In the genomic region with DNA sequence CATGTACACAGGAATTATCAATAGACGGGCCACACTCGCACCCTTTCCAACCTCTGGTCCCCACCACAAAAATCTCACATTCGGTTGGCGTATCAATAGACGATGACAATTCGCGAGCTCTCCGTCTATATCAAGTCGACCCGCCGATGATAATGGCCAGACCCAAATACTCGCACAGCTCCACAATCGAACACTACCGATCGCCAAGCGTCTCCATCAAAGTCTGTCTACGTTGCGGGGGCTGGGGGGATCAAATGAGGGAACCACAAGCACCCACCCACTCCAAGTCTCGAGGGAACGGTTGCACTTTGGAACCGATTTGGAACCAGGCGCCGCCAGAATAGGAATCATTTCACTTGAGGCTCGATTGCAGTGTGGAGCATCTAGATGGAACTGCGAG, we compare ENCODE assay signal across 5 fruit fly cellular contexts.
TF ChIP-seq lines count a peak whose summit lies in the region.

No protein-coding gene starts in this region.

- TF ChIP-seq CTCF in whole organism, embryonic (GFP tag; optimal IDR thresholded peaks at IDR 0.05; lab: Kevin White, UChicago): no peak

TF ChIP-seq in whole organism, adult, 20 proteins besides CTCF, POLR2A, EP300 and RAD21 (continues in another document):
- TF ChIP-seq toe (GFP tag; optimal IDR thresholded peaks at IDR 0.05; lab: Kevin White, UChicago): peak; percentile 0
- peak; percentile 88 for TF ChIP-seq cic (GFP tag; optimal IDR thresholded peaks at IDR 0.05; lab: Kevin White, UChicago)
- TF ChIP-seq tj (GFP tag; optimal IDR thresholded peaks at IDR 0.05; lab: Kevin White, UChicago): no peak
- no peak for TF ChIP-seq cnc (optimal IDR thresholded peaks at IDR 0.05; lab: Kevin White, UChicago)
- TF ChIP-seq Hr96 (GFP tag; optimal IDR thresholded peaks at IDR 0.05; lab: Kevin White, UChicago): peak; percentile 26
- TF ChIP-seq bab1 (GFP tag; optimal IDR thresholded peaks at IDR 0.05; lab: Kevin White, UChicago): no peak
- no peak for TF ChIP-seq CG33017 (tag; optimal IDR thresholded peaks at IDR 0.05; lab: Kevin White, UChicago)
- TF ChIP-seq Mnt (GFP tag; optimal IDR thresholded peaks at IDR 0.05; lab: Kevin White, UChicago): peak; percentile 61
- no peak for TF ChIP-seq Clk (GFP tag; optimal IDR thresholded peaks at IDR 0.05; lab: Kevin White, UChicago)
- TF ChIP-seq CG7045 (GFP tag; optimal IDR thresholded peaks at IDR 0.05; lab: Kevin White, UChicago): no peak
- no peak for TF ChIP-seq CG7101 (tag; optimal IDR thresholded peaks at IDR 0.05; lab: Kevin White, UChicago)
- TF ChIP-seq CG1620 (GFP tag; optimal IDR thresholded peaks at IDR 0.05; lab: Kevin White, UChicago): no peak
- no peak for TF ChIP-seq ovo (GFP tag; optimal IDR thresholded peaks at IDR 0.05; lab: Kevin White, UChicago)
- no peak for TF ChIP-seq pad (GFP tag; optimal IDR thresholded peaks at IDR 0.05; lab: Kevin White, UChicago)
- TF ChIP-seq CG11617 (GFP tag; optimal IDR thresholded peaks at IDR 0.05; lab: Kevin White, UChicago): no peak
- TF ChIP-seq CG5204 (GFP tag; optimal IDR thresholded peaks at IDR 0.05; lab: Kevin White, UChicago): no peak
- no peak for TF ChIP-seq Crg-1 (GFP tag; optimal IDR thresholded peaks at IDR 0.05; lab: Kevin White, UChicago)
- TF ChIP-seq kay (GFP tag; lab: Kevin White, UChicago; ENCODE audit: borderline replicate concordance): peak; percentile 82

TF ChIP-seq in whole organism, embryonic, 481 proteins besides CTCF, POLR2A, EP300 and RAD21 (continues in another document):
- TF ChIP-seq Neu2 (GFP tag; optimal IDR thresholded peaks at IDR 0.05; lab: Kevin White, UChicago; ENCODE audit: borderline replicate concordance) (no peak), grn (GFP tag; optimal IDR thresholded peaks at IDR 0.05; lab: Kevin White, UChicago) (peak; percentile 33), CG34376 (GFP tag; optimal IDR thresholded peaks at IDR 0.05; lab: Kevin White, UChicago) (peak; percentile 70), NFAT (GFP tag; IDR thresholded peaks at IDR 0.05; lab: Robert Waterston, UW) (0 out of 2 replicates have a peak, but pooled peaks have one; percentile 20), zen2 (GFP tag; IDR thresholded peaks at IDR 0.05; lab: Robert Waterston, UW; ENCODE audit: partially characterized antibody) (no peak), Drgx (GFP tag; IDR thresholded peaks at IDR 0.05; lab: Robert Waterston, UW) (peak; percentile 35; the same call in 1 of the 2 replicates), CG17359 (tag; optimal IDR thresholded peaks at IDR 0.05; lab: Kevin White, UChicago) (no peak), CG10543 (GFP tag; optimal IDR thresholded peaks at IDR 0.05; lab: Kevin White, UChicago) (peak; percentile 24), Hey (tag; optimal IDR thresholded peaks at IDR 0.05; lab: Kevin White, UChicago) (no peak), CG11695 (GFP tag; IDR thresholded peaks at IDR 0.05; lab: Robert Waterston, UW) (no peak), Oli (tag; optimal IDR thresholded peaks at IDR 0.05; lab: Kevin White, UChicago) (no peak), crol (GFP tag; IDR thresholded peaks at IDR 0.05; lab: Robert Waterston, UW) (peak; percentile 73), Deaf1 (tag; optimal IDR thresholded peaks at IDR 0.05; lab: Kevin White, UChicago) (peak; percentile 58), dm (GFP tag; optimal IDR thresholded peaks at IDR 0.05; lab: Kevin White, UChicago) (no peak), ci (GFP tag; IDR thresholded peaks at IDR 0.05; lab: Robert Waterston, UW) (0 out of 3 replicates have a peak, but pooled peaks have one; percentile 17), Med (GFP tag; lab: Kevin White, UChicago) (peak; percentile 63), CG9437 (GFP tag; optimal IDR thresholded peaks at IDR 0.05; lab: Kevin White, UChicago) (no peak)

TF ChIP-seq in whole organism, prepupa, 60 proteins besides CTCF, POLR2A, EP300 and RAD21 (continues in another document):
- no peak for TF ChIP-seq vri (GFP tag; optimal IDR thresholded peaks at IDR 0.05; lab: Kevin White, UChicago)
- TF ChIP-seq eg (GFP tag; IDR thresholded peaks at IDR 0.05; lab: Robert Waterston, UW): peak; percentile 57; the same call in 2 of the 3 replicates
- no peak for TF ChIP-seq OdsH (GFP tag; optimal IDR thresholded peaks at IDR 0.05; lab: Kevin White, UChicago)
- TF ChIP-seq svp (GFP tag; lab: Kevin White, UChicago): peak; percentile 83
- TF ChIP-seq fd85E (GFP tag; optimal IDR thresholded peaks at IDR 0.05; lab: Kevin White, UChicago): no peak
- TF ChIP-seq CG15336 (GFP tag; IDR thresholded peaks at IDR 0.05; lab: Robert Waterston, UW): peak; percentile 44; the same call in 1 of the 2 replicates
- peak; percentile 70 for TF ChIP-seq CG6276 (GFP tag; optimal IDR thresholded peaks at IDR 0.05; lab: Kevin White, UChicago)
- TF ChIP-seq CG8119 (GFP tag; IDR thresholded peaks at IDR 0.05; lab: Robert Waterston, UW): 0 out of 3 replicates have a peak, but pooled peaks have one; percentile 33
- no peak for TF ChIP-seq acj6 (GFP tag; optimal IDR thresholded peaks at IDR 0.05; lab: Kevin White, UChicago)
- 0 out of 3 replicates have a peak, but pooled peaks have one; percentile 16 for TF ChIP-seq CG6163 (GFP tag; IDR thresholded peaks at IDR 0.05; lab: Robert Waterston, UW)
- TF ChIP-seq dac (GFP tag; optimal IDR thresholded peaks at IDR 0.05; lab: Kevin White, UChicago): peak; percentile 6
- TF ChIP-seq Gug (GFP tag; IDR thresholded peaks at IDR 0.05; lab: Robert Waterston, UW): no peak
- TF ChIP-seq Lpt (GFP tag; optimal IDR thresholded peaks at IDR 0.05; lab: Kevin White, UChicago): peak; percentile 33
- TF ChIP-seq CG6808 (GFP tag; optimal IDR thresholded peaks at IDR 0.05; lab: Kevin White, UChicago): no peak
- peak; percentile 50 for TF ChIP-seq CG16779 (tag; optimal IDR thresholded peaks at IDR 0.05; lab: Kevin White, UChicago)
- TF ChIP-seq CG3919 (GFP tag; optimal IDR thresholded peaks at IDR 0.05; lab: Kevin White, UChicago): no peak
- TF ChIP-seq CG1621 (tag; optimal IDR thresholded peaks at IDR 0.05; lab: Kevin White, UChicago): no peak
- TF ChIP-seq CG34406 (GFP tag; optimal IDR thresholded peaks at IDR 0.05; lab: Kevin White, UChicago): no peak

TF ChIP-seq in whole organism, pupa, 21 proteins besides CTCF, POLR2A, EP300 and RAD21:
- TF ChIP-seq CG12605 (GFP tag; IDR thresholded peaks at IDR 0.05; lab: Robert Waterston, UW) (peak; percentile 62), CG34367 (tag; optimal IDR thresholded peaks at IDR 0.05; lab: Kevin White, UChicago) (no peak), CG13204 (GFP tag; optimal IDR thresholded peaks at IDR 0.05; lab: Kevin White, UChicago) (no peak), Ets98B (GFP tag; IDR thresholded peaks at IDR 0.05; lab: Robert Waterston, UW) (peak; percentile 42), CG4496 (GFP tag; IDR thresholded peaks at IDR 0.05; lab: Robert Waterston, UW) (peak; percentile 43; the same call in 1 of the 3 replicates), fd96Ca (GFP tag; IDR thresholded peaks at IDR 0.05; lab: Robert Waterston, UW) (peak; percentile 56; the same call in 2 of the 3 replicates), CG32121 (GFP tag; IDR thresholded peaks at IDR 0.05; lab: Robert Waterston, UW) (peak; percentile 64), CG8301 (tag; optimal IDR thresholded peaks at IDR 0.05; lab: Kevin White, UChicago) (no peak), gl (tag; optimal IDR thresholded peaks at IDR 0.05; lab: Kevin White, UChicago) (no peak), CG8159 (tag; optimal IDR thresholded peaks at IDR 0.05; lab: Kevin White, UChicago) (no peak)

TF ChIP-seq in whole organism, wandering third instar larva, 38 proteins besides CTCF, POLR2A, EP300 and RAD21:
- TF ChIP-seq Hnf4 (GFP tag; optimal IDR thresholded peaks at IDR 0.05; lab: Kevin White, UChicago): peak; percentile 83
- peak; percentile 20 for TF ChIP-seq h (GFP tag; optimal IDR thresholded peaks at IDR 0.05; lab: Kevin White, UChicago)
- no peak for TF ChIP-seq dl (GFP tag; optimal IDR thresholded peaks at IDR 0.05; lab: Kevin White, UChicago; ENCODE audit: insufficient read depth in 1 of 2, partially characterized antibody in 2 of 2)
- no peak for TF ChIP-seq Rel (GFP tag; optimal IDR thresholded peaks at IDR 0.05; lab: Kevin White, UChicago)
- TF ChIP-seq Rel (tag; optimal IDR thresholded peaks at IDR 0.05; lab: Kevin White, UChicago): peak; percentile 81
- no peak for TF ChIP-seq rgr (GFP tag; optimal IDR thresholded peaks at IDR 0.05; lab: Kevin White, UChicago)
- TF ChIP-seq usp (GFP tag; optimal IDR thresholded peaks at IDR 0.05; lab: Kevin White, UChicago): no peak
